Fruit fly (Drosophila melanogaster): ENCODE data around the gene CG42847.

- TF ChIP-seq Clk (GFP tag; optimal IDR thresholded peaks at IDR 0.05): no peak
- no peak for TF ChIP-seq CG12768 (GFP tag; optimal IDR thresholded peaks at IDR 0.05)
- no peak for TF ChIP-seq toe (GFP tag; optimal IDR thresholded peaks at IDR 0.05)
- no peak for TF ChIP-seq cnc (optimal IDR thresholded peaks at IDR 0.05)
- TF ChIP-seq CG1620 (GFP tag; optimal IDR thresholded peaks at IDR 0.05): no peak
- no peak for TF ChIP-seq CG33017 (tag; optimal IDR thresholded peaks at IDR 0.05)
- TF ChIP-seq CG14711 (tag; optimal IDR thresholded peaks at IDR 0.05): no peak
- TF ChIP-seq tj (GFP tag; optimal IDR thresholded peaks at IDR 0.05): no peak
- no peak for TF ChIP-seq CG5204 (GFP tag; optimal IDR thresholded peaks at IDR 0.05)
- TF ChIP-seq ovo (GFP tag; optimal IDR thresholded peaks at IDR 0.05): no peak
- TF ChIP-seq CG11617 (GFP tag; optimal IDR thresholded peaks at IDR 0.05): no peak
- peak; percentile 20 for TF ChIP-seq kay (GFP tag; ENCODE audit: borderline replicate concordance)
- TF ChIP-seq Hr96 (GFP tag; optimal IDR thresholded peaks at IDR 0.05): no peak
These were observed 41.4 kb upstream of the CG42847 start for dm6 chr2L:9386270-9386669.

Measured in whole organism, adult.